Fruit fly (Drosophila melanogaster): ENCODE data around the gene Xrcc2.
A peak's percentile ranks its signal among the peaks of the same experiment; 100 is the strongest.

dm6 chrX:18538204-18538864, 38.4 kb downstream of the Xrcc2 start:
- peak; percentile 86 for TF ChIP-seq woc (GFP tag; optimal IDR thresholded peaks at IDR 0.05)
- no peak for TF ChIP-seq dsf (GFP tag; optimal IDR thresholded peaks at IDR 0.05; ENCODE audit: borderline replicate concordance)
- TF ChIP-seq usp (GFP tag; optimal IDR thresholded peaks at IDR 0.05): no peak
- peak; percentile 80 for TF ChIP-seq fru (GFP tag; optimal IDR thresholded peaks at IDR 0.05)
- no peak for TF ChIP-seq psq (GFP tag; optimal IDR thresholded peaks at IDR 0.05)
- TF ChIP-seq foxo (GFP tag; optimal IDR thresholded peaks at IDR 0.05): peak in 1 of 2 experiments; percentile 69
- no peak for TF ChIP-seq dmrt93B (GFP tag; optimal IDR thresholded peaks at IDR 0.05)
- TF ChIP-seq Dfd (GFP tag; optimal IDR thresholded peaks at IDR 0.05): no peak
- peak; percentile 76 for TF ChIP-seq ey (GFP tag; optimal IDR thresholded peaks at IDR 0.05)
- TF ChIP-seq CrebA (GFP tag; optimal IDR thresholded peaks at IDR 0.05; ENCODE audit: borderline replicate concordance): no peak
- TF ChIP-seq rgr (GFP tag; optimal IDR thresholded peaks at IDR 0.05): peak; percentile 66
- TF ChIP-seq br (GFP tag; optimal IDR thresholded peaks at IDR 0.05): peak; percentile 71
- no peak for TF ChIP-seq sv (GFP tag; optimal IDR thresholded peaks at IDR 0.05)
